Worm (Caenorhabditis elegans) whole organism, L3 larva: ENCODE measurements around the gene epc-1.

ENCODE experiments used
- nhr-11 ChIP-seq: fragments of 150-350 bp; optimal IDR thresholded peaks from 2 replicates; lab custom pipeline; 2014; ENCODE audit warnings: missing biosample characterization, missing genetic modification characterization
- nhr-28 ChIP-seq: fragments of 150-350 bp; optimal IDR thresholded peaks from 2 replicates; lab custom pipeline; 2014; ENCODE audit warnings: missing biosample characterization, missing genetic modification characterization

DNA sequence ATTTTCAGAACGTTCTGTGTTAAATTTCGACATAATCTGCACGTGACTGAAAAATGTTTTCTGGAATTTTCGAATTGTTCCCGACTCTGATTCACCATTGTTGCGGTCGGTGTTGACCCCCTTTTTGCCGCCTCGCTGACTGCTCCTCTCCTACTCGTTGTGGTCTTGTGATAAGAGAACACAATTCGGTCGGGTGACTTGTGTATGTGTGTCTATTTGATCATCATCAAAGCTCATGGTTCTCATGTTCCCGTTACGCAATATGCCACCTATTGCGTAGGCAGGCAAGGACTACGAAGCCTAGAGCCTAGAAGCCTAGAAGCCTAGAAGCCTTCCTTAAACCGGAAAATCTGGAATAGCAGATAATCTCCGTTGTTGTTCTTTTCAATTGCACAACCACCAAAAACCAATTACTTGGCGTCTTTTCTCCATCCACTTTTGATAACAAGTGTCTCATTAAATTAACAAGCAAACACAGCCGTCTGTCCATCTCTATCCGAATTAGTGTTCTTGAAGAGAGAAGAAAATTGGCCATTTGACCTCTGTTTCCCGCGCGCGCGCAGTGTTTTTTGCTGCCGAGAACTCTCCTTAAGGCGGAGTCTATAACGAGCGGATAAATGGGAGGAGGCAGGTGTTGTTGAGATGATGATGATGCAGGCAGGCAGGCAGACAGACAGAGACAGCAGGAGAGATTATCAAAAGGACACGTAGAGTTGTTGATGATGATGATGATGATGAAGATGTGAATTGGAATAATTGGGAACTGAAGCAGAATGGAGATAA, 6.5 kb upstream of the epc-1 start:
- no peak for TF ChIP-seq nhr-11 (tag; lab: Kevin White, UChicago)
- TF ChIP-seq nhr-28 (tag; lab: Kevin White, UChicago), result no peak
